Fruit fly (Drosophila melanogaster) whole organism, embryonic: ENCODE measurements around the gene CG1309.

Experiments used
- CG10147 ChIP-seq: fragments of 200-800 bp; sonication (Bioruptor generic); optimal IDR thresholded peaks from 2 replicates; lab custom pipeline; 2019; ENCODE audit warnings: missing biosample characterization, mild to moderate bottlenecking, missing genetic modification characterization, moderate library complexity
- CG1024 ChIP-seq: fragments of 200-800 bp; sonication (Bioruptor generic); IDR thresholded peaks from 2 replicates; pipeline ENCODE4 v1.3.6; 2022; ENCODE audit warnings: missing biosample characterization, missing genetic modification characterization
- CG10321 ChIP-seq: fragments of 200-800 bp; sonication (Bioruptor generic); IDR thresholded peaks from 2 replicates; pipeline ENCODE4 v1.3.6; 2022; ENCODE audit warnings: missing biosample characterization, missing genetic modification characterization
- CG11560 ChIP-seq: fragments of 200-800 bp; sonication (Bioruptor generic); IDR thresholded peaks from 3 replicates; pipeline ENCODE4 v1.3.6; 2022; ENCODE audit warnings: missing biosample characterization, missing genetic modification characterization
- CG14710 ChIP-seq: fragments of 200-800 bp; sonication (Bioruptor generic); optimal IDR thresholded peaks from 3 replicates; lab custom pipeline; 2019; ENCODE audit warnings: missing biosample characterization, mild to moderate bottlenecking, missing genetic modification characterization, moderate library complexity
- CG1529 ChIP-seq: fragments of 200-800 bp; sonication (Bioruptor generic); optimal IDR thresholded peaks from 3 replicates; lab custom pipeline; 2018; ENCODE audit warnings: missing biosample characterization, missing genetic modification characterization
- CG16813 ChIP-seq: fragments of 200-800 bp; sonication (Bioruptor generic); IDR thresholded peaks from 3 replicates; pipeline ENCODE4 v1.3.6; 2022; ENCODE audit warnings: missing biosample characterization, missing genetic modification characterization; ENCODE audit not compliant: partially characterized antibody
- CG16863 ChIP-seq: fragments of 200-800 bp; sonication (Bioruptor generic); optimal IDR thresholded peaks from 3 replicates; lab custom pipeline; 2016; ENCODE audit warnings: missing biosample characterization, missing genetic modification characterization
- CG17802 ChIP-seq: fragments of 200-800 bp; sonication (Bioruptor generic); optimal IDR thresholded peaks from 2 replicates; lab custom pipeline; 2018; ENCODE audit warnings: missing biosample characterization, mild to moderate bottlenecking, missing genetic modification characterization, moderate library complexity
- CG17829 ChIP-seq: fragments of 200-800 bp; optimal IDR thresholded peaks from 2 replicates; lab custom pipeline; 2019; ENCODE audit warnings: missing biosample characterization, mild to moderate bottlenecking, missing genetic modification characterization, moderate library complexity
- CG18764 ChIP-seq: fragments of 200-800 bp; sonication (Bioruptor generic); optimal IDR thresholded peaks from 3 replicates; lab custom pipeline; 2016; ENCODE audit warnings: missing biosample characterization, missing genetic modification characterization
- CG2712 ChIP-seq: fragments of 200-800 bp; optimal IDR thresholded peaks from 3 replicates; lab custom pipeline; 2019; ENCODE audit warnings: missing biosample characterization, mild to moderate bottlenecking, missing genetic modification characterization, moderate library complexity
- CG31365 ChIP-seq: fragments of 200-800 bp; sonication (Bioruptor generic); optimal IDR thresholded peaks from 2 replicates; lab custom pipeline; 2018; ENCODE audit warnings: missing biosample characterization, mild to moderate bottlenecking, missing genetic modification characterization
- CG33213 ChIP-seq: fragments of 200-800 bp; sonication (Bioruptor generic); optimal IDR thresholded peaks from 3 replicates; lab custom pipeline; 2016; ENCODE audit warnings: missing biosample characterization, missing genetic modification characterization
- CG4424 ChIP-seq: fragments of 200-800 bp; sonication (Bioruptor generic); optimal IDR thresholded peaks from 3 replicates; lab custom pipeline; 2016; ENCODE audit warnings: missing biosample characterization, missing genetic modification characterization
- CG6813 ChIP-seq: fragments of 200-800 bp; sonication (Bioruptor generic); optimal IDR thresholded peaks from 2 replicates; lab custom pipeline; 2017; ENCODE audit warnings: missing biosample characterization, missing genetic modification characterization, mild to moderate bottlenecking, moderate library complexity, missing genetic modification reagents
- CG7745 ChIP-seq: fragments of 200-800 bp; sonication (Bioruptor generic); optimal IDR thresholded peaks from 2 replicates; lab custom pipeline; 2018; ENCODE audit warnings: missing biosample characterization, mild to moderate bottlenecking, missing genetic modification characterization, moderate library complexity
- CG8281 ChIP-seq: fragments of 200-800 bp; sonication (Bioruptor generic); optimal IDR thresholded peaks from 2 replicates; lab custom pipeline; 2018; ENCODE audit warnings: missing biosample characterization, mild to moderate bottlenecking, missing genetic modification characterization, moderate library complexity
- CG9215 ChIP-seq: fragments of 200-800 bp; sonication (Bioruptor generic); IDR thresholded peaks from 2 replicates; pipeline ENCODE4 v1.3.6; 2022; ENCODE audit warnings: missing biosample characterization, missing genetic modification characterization
- CG9797 ChIP-seq: fragments of 200-800 bp; sonication (Bioruptor generic); optimal IDR thresholded peaks from 3 replicates; lab custom pipeline; 2018; ENCODE audit warnings: missing biosample characterization, mild to moderate bottlenecking, missing genetic modification characterization
- CHES-1-like ChIP-seq: fragments of 200-800 bp; sonication (Bioruptor generic); optimal IDR thresholded peaks from 2 replicates; lab custom pipeline; 2016; ENCODE audit warnings: missing biosample characterization, missing genetic modification characterization
- CTCF ChIP-seq: fragments of 200-800 bp; sonication (Bioruptor generic); optimal IDR thresholded peaks from 2 replicates; lab custom pipeline; 2017; ENCODE audit warnings: missing biosample characterization, mild to moderate bottlenecking, missing genetic modification characterization, moderate library complexity
- Dip2 ChIP-seq: fragments of 200-800 bp; sonication (Bioruptor generic); IDR thresholded peaks from 2 replicates; pipeline ENCODE4 v1.3.6; 2022; ENCODE audit warnings: missing biosample characterization, missing genetic modification characterization
- Doc3 ChIP-seq: fragments of 200-800 bp; sonication (Bioruptor generic); IDR thresholded peaks from 3 replicates; pipeline ENCODE4 v1.3.6; 2022; ENCODE audit warnings: missing biosample characterization, missing genetic modification characterization; ENCODE audit not compliant: partially characterized antibody
- Fer2 ChIP-seq: fragments of 200-800 bp; sonication (Bioruptor generic); optimal IDR thresholded peaks from 2 replicates; lab custom pipeline; 2018; ENCODE audit warnings: missing biosample characterization, mild to moderate bottlenecking, missing genetic modification characterization, moderate library complexity
- Hand ChIP-seq: fragments of 200-800 bp; sonication (Bioruptor generic); optimal IDR thresholded peaks from 2 replicates; lab custom pipeline; 2017; ENCODE audit warnings: mild to moderate bottlenecking, missing biosample characterization, missing genetic modification reagents, missing genetic modification characterization
- Hr51 ChIP-seq, 2 experiments: fragments of 200-800 bp; sonication (Bioruptor generic); optimal IDR thresholded peaks; 2 replicates in 1 of 2; 3 replicates in 1 of 2; lab custom pipeline; 2016 to 2018; ENCODE audit warnings: missing biosample characterization in 2 of 2, missing genetic modification characterization in 2 of 2, mild to moderate bottlenecking in 1 of 2, moderate library complexity in 1 of 2
- Lim3 ChIP-seq: fragments of 200-800 bp; sonication (Bioruptor generic); IDR thresholded peaks from 2 replicates; pipeline ENCODE4 v1.3.6; 2022; ENCODE audit warnings: missing biosample characterization, missing genetic modification characterization
- Lpt ChIP-seq: fragments of >200 bp; optimal IDR thresholded peaks from 2 replicates; lab custom pipeline; 2018; ENCODE audit warnings: missing biosample characterization, missing genetic modification characterization
- MBD-R2 ChIP-seq: fragments of 200-800 bp; sonication (Bioruptor generic); IDR thresholded peaks from 2 replicates; pipeline ENCODE4 v1.3.6; 2022; ENCODE audit warnings: missing biosample characterization, missing genetic modification characterization
- Opbp ChIP-seq: fragments of 200-800 bp; sonication (Bioruptor generic); IDR thresholded peaks from 3 replicates; pipeline ENCODE4 v1.3.6; 2022; ENCODE audit warnings: missing biosample characterization, missing genetic modification characterization; ENCODE audit not compliant: partially characterized antibody
- Sry-δ ChIP-seq: fragments of 200-800 bp; sonication (Bioruptor generic); optimal IDR thresholded peaks from 2 replicates; lab custom pipeline; 2016; ENCODE audit warnings: missing biosample characterization, missing genetic modification characterization
- Vsx1 ChIP-seq: fragments of 200-800 bp; sonication (Bioruptor generic); optimal IDR thresholded peaks from 2 replicates; lab custom pipeline; 2017; ENCODE audit warnings: missing biosample characterization, mild to moderate bottlenecking, missing genetic modification characterization, missing genetic modification reagents
- Xbp1 ChIP-seq: fragments of 200-800 bp; sonication (Bioruptor generic); optimal IDR thresholded peaks from 3 replicates; lab custom pipeline; 2016; ENCODE audit warnings: missing biosample characterization, mild to moderate bottlenecking, missing genetic modification characterization
- ab ChIP-seq: fragments of 200-800 bp; sonication (Bioruptor generic); optimal IDR thresholded peaks from 2 replicates; lab custom pipeline; 2016; ENCODE audit warnings: missing biosample characterization, missing genetic modification characterization
- amos ChIP-seq: fragments of 200-800 bp; sonication (Bioruptor generic); IDR thresholded peaks from 2 replicates; pipeline ENCODE4 v1.3.6; 2022; ENCODE audit warnings: missing biosample characterization, missing genetic modification characterization; ENCODE audit not compliant: partially characterized antibody
- aop ChIP-seq: fragments of 200-800 bp; sonication (Bioruptor generic); IDR thresholded peaks from 2 replicates; pipeline ENCODE4 v1.3.6; 2022; ENCODE audit warnings: missing biosample characterization, missing genetic modification characterization
- bab2 ChIP-seq: fragments of 200-800 bp; sonication (Bioruptor generic); optimal IDR thresholded peaks from 2 replicates; lab custom pipeline; 2016; ENCODE audit warnings: missing biosample characterization, missing genetic modification characterization
- bsh ChIP-seq, 2 experiments: fragments of 200-800 bp; sonication (Bioruptor generic); optimal IDR thresholded peaks; 2 replicates each; lab custom pipeline; 2017 to 2018; ENCODE audit warnings: mild to moderate bottlenecking in 2 of 2, missing biosample characterization in 2 of 2, missing genetic modification characterization in 2 of 2, moderate library complexity in 1 of 2
- caup ChIP-seq: fragments of 200-800 bp; sonication (Bioruptor generic); optimal IDR thresholded peaks from 3 replicates; lab custom pipeline; 2017; ENCODE audit warnings: missing biosample characterization, mild to moderate bottlenecking, missing genetic modification characterization, moderate library complexity; ENCODE audit not compliant: severe bottlenecking
- crol ChIP-seq: fragments of 200-800 bp; sonication (Bioruptor generic); IDR thresholded peaks from 2 replicates; pipeline ENCODE4 v1.3.6; 2022; ENCODE audit warnings: missing biosample characterization, missing genetic modification characterization
- dmrt11E ChIP-seq: fragments of 200-800 bp; sonication (Bioruptor generic); optimal IDR thresholded peaks from 3 replicates; lab custom pipeline; 2018; ENCODE audit warnings: missing biosample characterization, mild to moderate bottlenecking, missing genetic modification characterization, moderate library complexity
- gcm2 ChIP-seq: fragments of 200-800 bp; sonication (Bioruptor generic); optimal IDR thresholded peaks from 2 replicates; lab custom pipeline; 2016; ENCODE audit warnings: missing biosample characterization, missing genetic modification characterization
- hth ChIP-seq: fragments of >200 bp; optimal IDR thresholded peaks from 2 replicates; lab custom pipeline; 2017; ENCODE audit warnings: inconsistent platforms
- salm ChIP-seq: fragments of 200-800 bp; sonication (Bioruptor generic); optimal IDR thresholded peaks from 2 replicates; lab custom pipeline; 2018; ENCODE audit warnings: missing biosample characterization, mild to moderate bottlenecking, missing genetic modification characterization
- sob ChIP-seq: fragments of 200-800 bp; sonication (Bioruptor generic); IDR thresholded peaks from 2 replicates; pipeline ENCODE4 v1.3.6; 2022; ENCODE audit warnings: missing biosample characterization, missing genetic modification characterization
- stwl ChIP-seq: fragments of 200-800 bp; sonication (Bioruptor generic); optimal IDR thresholded peaks from 3 replicates; lab custom pipeline; 2018; ENCODE audit warnings: missing biosample characterization, mild to moderate bottlenecking, missing genetic modification characterization, moderate library complexity
- tgo ChIP-seq: fragments of 200-800 bp; sonication (Bioruptor generic); IDR thresholded peaks from 3 replicates; pipeline ENCODE4 v1.3.6; 2022; ENCODE audit warnings: missing biosample characterization, missing genetic modification characterization
- twi ChIP-seq: fragments of 200-800 bp; optimal IDR thresholded peaks from 2 replicates; lab custom pipeline; 2019; ENCODE audit warnings: missing biosample characterization, mild to moderate bottlenecking, missing genetic modification characterization, moderate library complexity
- usp ChIP-seq: fragments of >200 bp; optimal IDR thresholded peaks from 2 replicates; lab custom pipeline; 2017; ENCODE audit warnings: missing biosample characterization, missing genetic modification characterization

CG1309 gene

DNA sequence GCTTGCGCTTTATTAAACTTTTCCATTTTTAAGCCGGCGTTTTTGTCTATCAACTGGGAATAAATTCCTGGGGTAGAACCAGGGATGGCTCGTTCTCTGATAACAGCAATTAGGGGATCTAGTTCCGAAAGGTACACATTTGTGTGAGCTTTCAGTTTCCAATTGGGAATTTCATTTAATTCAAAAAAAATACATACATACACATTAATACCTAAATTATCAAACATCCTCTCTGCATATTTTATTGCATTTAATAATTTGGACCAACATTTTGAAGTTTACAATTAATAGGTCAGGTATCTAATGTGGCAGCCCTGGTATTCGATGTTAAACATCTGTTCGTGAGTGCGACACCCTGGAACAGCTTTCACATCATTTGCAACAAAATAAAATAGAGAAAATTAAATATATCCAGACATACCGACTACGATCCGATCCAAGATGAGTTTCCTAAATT, at the start of gene CG1309, which contains the start of gene CG15011 (continued):
- TF ChIP-seq ab (GFP tag; lab: Kevin White, UChicago) (peak; percentile 42), CG9215 (GFP tag; lab: Robert Waterston, UW) (peak; percentile 73), CG18764 (GFP tag; lab: Kevin White, UChicago) (peak; percentile 75), Hand (GFP tag; lab: Kevin White, UChicago) (peak; percentile 36), CG8281 (tag; lab: Kevin White, UChicago) (peak; percentile 40), Lim3 (GFP tag; lab: Robert Waterston, UW) (no peak), twi (peak; percentile 83), CG2712 (tag; lab: Kevin White, UChicago) (peak; percentile 90), CTCF (GFP tag; lab: Kevin White, UChicago) (no peak), CG6813 (GFP tag; lab: Kevin White, UChicago) (no peak), Xbp1 (GFP tag; lab: Kevin White, UChicago) (peak; percentile 90), CG14710 (tag; lab: Kevin White, UChicago) (peak; percentile 92), Hr51 (GFP tag; optimal IDR thresholded peaks at IDR 0.05; lab: Kevin White, UChicago) (peak; percentile 80 to 81), CG16813 (GFP tag; lab: Robert Waterston, UW) (no peak), stwl (tag; lab: Kevin White, UChicago) (peak; percentile 79), aop (no peak), CG16863 (GFP tag; lab: Kevin White, UChicago) (peak; percentile 83), CG31365 (peak; percentile 5), caup (GFP tag; lab: Kevin White, UChicago) (peak; percentile 68), CG7745 (no peak), CG1024 (GFP tag; lab: Robert Waterston, UW) (no peak), salm (peak; percentile 56), CG10321 (GFP tag; lab: Robert Waterston, UW) (0 out of 2 replicates have a peak, but pooled peaks have one; percentile 6), Dip2 (GFP tag; lab: Robert Waterston, UW) (no peak), CG4424 (GFP tag; lab: Kevin White, UChicago) (peak; percentile 86), sob (GFP tag; lab: Robert Waterston, UW) (peak; percentile 78), Lpt (GFP tag; lab: Kevin White, UChicago) (no peak), MBD-R2 (GFP tag; lab: Robert Waterston, UW) (peak; percentile 97), hth (lab: Kevin White, UChicago) (no peak), CG17829 (peak; percentile 90), Vsx1 (GFP tag; lab: Kevin White, UChicago) (peak; percentile 54), CG17802 (peak; percentile 37), CG9797 (GFP tag; lab: Kevin White, UChicago) (peak; percentile 32), Fer2 (tag; lab: Kevin White, UChicago) (peak; percentile 78), bab2 (GFP tag; lab: Kevin White, UChicago) (peak; percentile 87), crol (GFP tag; lab: Robert Waterston, UW) (peak; percentile 16; the same call in 1 of the 2 replicates), tgo (GFP tag; lab: Robert Waterston, UW) (peak; percentile 57; the same call in 2 of the 3 replicates), Sry-δ (GFP tag; lab: Kevin White, UChicago) (peak; percentile 70), dmrt11E (peak; percentile 85), CG33213 (GFP tag; lab: Kevin White, UChicago) (peak; percentile 75), CHES-1-like (GFP tag; lab: Kevin White, UChicago) (peak; percentile 88), CG11560 (tag; lab: Robert Waterston, UW) (peak; percentile 41; the same call in 1 of the 3 replicates), gcm2 (peak; percentile 14), Doc3 (0 out of 3 replicates have a peak, but pooled peaks have one; percentile 40), Opbp (GFP tag; lab: Robert Waterston, UW) (no peak), CG10147 (GFP tag; lab: Kevin White, UChicago) (peak; percentile 81), usp (GFP tag; lab: Kevin White, UChicago) (no peak), bsh (GFP tag; optimal IDR thresholded peaks at IDR 0.05; lab: Kevin White, UChicago) (peak; percentile 33 to 83), amos (peak; percentile 11; the same call in 1 of the 2 replicates), CG1529 (GFP tag; lab: Kevin White, UChicago) (peak; percentile 55)
